Fruit fly (Drosophila melanogaster) whole organism, wandering third instar larva: Measurements from ENCODE around the gene mRpL23.

Source experiments
- Abd-B ChIP-seq: fragments of >200 bp; optimal IDR thresholded peaks from 2 replicates; lab custom pipeline; 2017; ENCODE audit warnings: missing biosample characterization, missing genetic modification characterization
- CG32264 ChIP-seq: fragments of 200-800 bp; sonication (Bioruptor generic); optimal IDR thresholded peaks from 2 replicates; lab custom pipeline; 2016; ENCODE audit warnings: missing biosample characterization, missing genetic modification characterization
- CG9705 ChIP-seq: fragments of 200-800 bp; sonication (Bioruptor generic); optimal IDR thresholded peaks from 2 replicates; lab custom pipeline; 2018; ENCODE audit warnings: missing biosample characterization, mild to moderate bottlenecking, missing genetic modification characterization
- CrebA ChIP-seq: fragments of 200-800 bp; sonication (Bioruptor generic); optimal IDR thresholded peaks from 2 replicates; lab custom pipeline; 2016; ENCODE audit warnings: missing biosample characterization, mild to moderate bottlenecking, missing genetic modification characterization, borderline replicate concordance
- Dfd ChIP-seq: fragments of >200 bp; optimal IDR thresholded peaks from 2 replicates; lab custom pipeline; 2017; ENCODE audit warnings: missing biosample characterization, missing genetic modification characterization
- Dif ChIP-seq: fragments of 200-275, 200-300 bp; sonication (Bioruptor generic); optimal IDR thresholded peaks from 2 replicates; lab custom pipeline; 2018; ENCODE audit warnings: missing biosample characterization, missing genetic modification characterization; ENCODE audit not compliant: partially characterized antibody
- GATAd ChIP-seq: sonication (Bioruptor generic); optimal IDR thresholded peaks from 2 replicates; lab custom pipeline; 2016; ENCODE audit warnings: missing biosample characterization, missing genetic modification characterization
- HLH106 ChIP-seq: fragments of 200-800 bp; optimal IDR thresholded peaks from 3 replicates; lab custom pipeline; 2019; ENCODE audit warnings: missing biosample characterization, mild to moderate bottlenecking, missing genetic modification characterization, moderate library complexity
- Hnf4 ChIP-seq: fragments of 200-800 bp; sonication (Bioruptor generic); optimal IDR thresholded peaks from 2 replicates; lab custom pipeline; 2016; ENCODE audit warnings: missing biosample characterization, mild to moderate bottlenecking, missing genetic modification characterization
- Hr78 ChIP-seq: fragments of >200 bp; optimal IDR thresholded peaks from 2 replicates; lab custom pipeline; 2017; ENCODE audit warnings: missing biosample characterization, missing genetic modification characterization
- Hr83 ChIP-seq: fragments of 200-300 bp; sonication (Bioruptor generic); optimal IDR thresholded peaks from 2 replicates; lab custom pipeline; 2016; ENCODE audit warnings: missing biosample characterization, mild to moderate bottlenecking, missing genetic modification characterization, moderate library complexity; ENCODE audit not compliant: poor library complexity, severe bottlenecking
- Jra ChIP-seq: sonication (Bioruptor generic); optimal IDR thresholded peaks from 2 replicates; lab custom pipeline; 2016; ENCODE audit warnings: missing biosample characterization, missing genetic modification characterization
- Mio ChIP-seq: sonication (Bioruptor generic); optimal IDR thresholded peaks from 2 replicates; lab custom pipeline; 2016; ENCODE audit warnings: missing biosample characterization, missing genetic modification characterization
- Myc ChIP-seq: fragments of >200 bp; optimal IDR thresholded peaks from 2 replicates; lab custom pipeline; 2017
- N ChIP-seq: fragments of >200 bp; optimal IDR thresholded peaks from 2 replicates; lab custom pipeline; 2018; ENCODE audit warnings: missing biosample characterization, missing external identifiers, missing genetic modification characterization
- OdsH ChIP-seq: fragments of 200-800 bp; sonication (Bioruptor generic); optimal IDR thresholded peaks from 2 replicates; lab custom pipeline; 2016; ENCODE audit warnings: missing biosample characterization, mild to moderate bottlenecking, missing genetic modification characterization
- Rel ChIP-seq, 2 experiments: fragments of 200-800 bp; sonication (Bioruptor generic) in 1 of 2; optimal IDR thresholded peaks; 2 replicates in 1 of 2; 3 replicates in 1 of 2; lab custom pipeline; 2016 to 2019; ENCODE audit warnings: mild to moderate bottlenecking in 2 of 2, missing biosample characterization in 2 of 2, missing genetic modification characterization in 2 of 2, moderate library complexity in 1 of 2
- Sp1 ChIP-seq: fragments of 200-800 bp; sonication (Bioruptor generic); optimal IDR thresholded peaks from 3 replicates; lab custom pipeline; 2019; ENCODE audit warnings: missing biosample characterization, mild to moderate bottlenecking, missing genetic modification characterization, moderate library complexity
- Vsx2 ChIP-seq: fragments of 200-300, 225-300 bp; sonication (Bioruptor generic); optimal IDR thresholded peaks from 2 replicates; lab custom pipeline; 2018; ENCODE audit warnings: missing biosample characterization, missing genetic modification characterization; ENCODE audit not compliant: partially characterized antibody
- br ChIP-seq: fragments of 200-800 bp; sonication (Bioruptor generic); optimal IDR thresholded peaks from 2 replicates; lab custom pipeline; 2016; ENCODE audit warnings: missing biosample characterization, missing genetic modification characterization
- brk ChIP-seq: fragments of 200-800 bp; sonication (Bioruptor generic); optimal IDR thresholded peaks from 2 replicates; lab custom pipeline; 2016; ENCODE audit warnings: missing biosample characterization, mild to moderate bottlenecking, missing genetic modification characterization
- dl ChIP-seq, 2 experiments: fragments of 175-275, 200-275 bp in 1 of 2; fragments of 200-275 bp in 1 of 2; sonication (Bioruptor generic); optimal IDR thresholded peaks; lab custom pipeline; 2018; ENCODE audit warnings: mild to moderate bottlenecking in 2 of 2, missing biosample characterization in 2 of 2, missing genetic modification characterization in 2 of 2, moderate library complexity in 2 of 2; ENCODE audit not compliant: partially characterized antibody in 2 of 2, insufficient read depth in 1 of 2
- dmrt93B ChIP-seq: fragments of 200-800 bp; sonication (Bioruptor generic); optimal IDR thresholded peaks from 2 replicates; lab custom pipeline; 2018; ENCODE audit warnings: missing biosample characterization, mild to moderate bottlenecking, missing genetic modification characterization
- dsf ChIP-seq: sonication (Bioruptor generic); optimal IDR thresholded peaks from 2 replicates; lab custom pipeline; 2016; ENCODE audit warnings: missing biosample characterization, missing genetic modification characterization, borderline replicate concordance
- ey ChIP-seq: fragments of 200-800 bp; sonication (Bioruptor generic); optimal IDR thresholded peaks from 2 replicates; lab custom pipeline; 2016; ENCODE audit warnings: missing biosample characterization, missing genetic modification characterization
- foxo ChIP-seq, 2 experiments: fragments of 200-800 bp; sonication (Bioruptor generic); optimal IDR thresholded peaks; 2 replicates in 1 of 2; 3 replicates in 1 of 2; lab custom pipeline; 2016 to 2017; ENCODE audit warnings: missing biosample characterization in 2 of 2, missing genetic modification characterization in 2 of 2
- fru ChIP-seq: fragments of 200-800 bp; sonication (Bioruptor generic); optimal IDR thresholded peaks from 3 replicates; lab custom pipeline; 2016; ENCODE audit warnings: missing biosample characterization, mild to moderate bottlenecking, missing genetic modification characterization
- h ChIP-seq: fragments of 200-800 bp; sonication (Bioruptor generic); optimal IDR thresholded peaks from 3 replicates; lab custom pipeline; 2016; ENCODE audit warnings: missing biosample characterization, mild to moderate bottlenecking, missing genetic modification characterization
- jim ChIP-seq: fragments of 175-275, 200-325 bp; sonication (Bioruptor generic); optimal IDR thresholded peaks from 2 replicates; lab custom pipeline; 2016; ENCODE audit warnings: missing biosample characterization, mild to moderate bottlenecking, missing genetic modification characterization
- lola ChIP-seq: fragments of >200 bp; optimal IDR thresholded peaks from 2 replicates; lab custom pipeline; 2017; ENCODE audit warnings: missing biosample characterization, missing genetic modification characterization
- pan ChIP-seq: fragments of >200 bp; optimal IDR thresholded peaks from 2 replicates; lab custom pipeline; 2017
- psq ChIP-seq: fragments of 200-800 bp; sonication (Bioruptor generic); optimal IDR thresholded peaks from 3 replicates; lab custom pipeline; 2017; ENCODE audit warnings: missing biosample characterization, mild to moderate bottlenecking, missing genetic modification characterization, moderate library complexity
- rgr ChIP-seq: fragments of 200-800 bp; sonication (Bioruptor generic); optimal IDR thresholded peaks from 3 replicates; lab custom pipeline; 2016; ENCODE audit warnings: missing biosample characterization, mild to moderate bottlenecking, missing genetic modification characterization
- sage ChIP-seq: fragments of 200-800 bp; sonication (Bioruptor generic); optimal IDR thresholded peaks from 2 replicates; lab custom pipeline; 2016; ENCODE audit warnings: missing biosample characterization, mild to moderate bottlenecking, missing genetic modification characterization
- sv ChIP-seq: fragments of 200-800 bp; sonication (Bioruptor generic); optimal IDR thresholded peaks from 3 replicates; lab custom pipeline; 2016; ENCODE audit warnings: missing biosample characterization, missing genetic modification characterization
- tai ChIP-seq: sonication (Bioruptor generic); optimal IDR thresholded peaks from 2 replicates; lab custom pipeline; 2016; ENCODE audit warnings: missing biosample characterization, missing genetic modification characterization
- usp ChIP-seq: fragments of >200 bp; optimal IDR thresholded peaks from 2 replicates; lab custom pipeline; 2017; ENCODE audit warnings: missing biosample characterization, missing genetic modification characterization
- woc ChIP-seq: sonication (Bioruptor generic); optimal IDR thresholded peaks from 2 replicates; lab custom pipeline; 2016; ENCODE audit warnings: missing biosample characterization, mild to moderate bottlenecking, missing genetic modification characterization

The mRpL23 gene

dm6 chr3L:2373421-2374043, at the start of gene mRpL23, which contains the start of gene CG9004:
Gene mRpL23, minus strand, starts transcription at chr3L:2373704.
Gene CG9004, plus strand, starts transcription at chr3L:2373728.
- peak; percentile 92 for TF ChIP-seq Mio (GFP tag; lab: Kevin White, UChicago)
- peak; percentile 91 for TF ChIP-seq jim (GFP tag; lab: Kevin White, UChicago)
- TF ChIP-seq Abd-B (GFP tag; lab: Kevin White, UChicago) = no peak
- TF ChIP-seq Hr78 (GFP tag; lab: Kevin White, UChicago) = no peak
- peak; percentile 97 for TF ChIP-seq Dfd (GFP tag; lab: Kevin White, UChicago)
- peak; percentile 98 for TF ChIP-seq GATAd (GFP tag; lab: Kevin White, UChicago)
- peak; percentile 99 for TF ChIP-seq sv
- TF ChIP-seq h (GFP tag; lab: Kevin White, UChicago) = peak; percentile 100
- TF ChIP-seq psq (GFP tag; lab: Kevin White, UChicago) = peak; percentile 98
- TF ChIP-seq tai = no peak
- TF ChIP-seq br = peak; percentile 99
- TF ChIP-seq dmrt93B = peak; percentile 99
- TF ChIP-seq Jra (GFP tag; lab: Kevin White, UChicago) = peak; percentile 98
- no peak for TF ChIP-seq Dif (GFP tag; lab: Kevin White, UChicago)
- TF ChIP-seq Myc (lab: Kevin White, UChicago) = peak; percentile 37
- peak; percentile 99 for TF ChIP-seq Sp1
- peak; percentile 97 for TF ChIP-seq CG32264 (GFP tag; lab: Kevin White, UChicago)
- peak; percentile 99 for TF ChIP-seq ey (GFP tag; lab: Kevin White, UChicago)
- no peak for TF ChIP-seq lola (GFP tag; lab: Kevin White, UChicago)
- peak; percentile 99 for TF ChIP-seq HLH106 (tag; lab: Kevin White, UChicago)
- TF ChIP-seq foxo (GFP tag; optimal IDR thresholded peaks at IDR 0.05; lab: Kevin White, UChicago) = peak; percentile 91 to 99
- TF ChIP-seq OdsH (GFP tag; lab: Kevin White, UChicago) = peak; percentile 99
- peak; percentile 87 for TF ChIP-seq Rel (GFP tag; optimal IDR thresholded peaks at IDR 0.05; lab: Kevin White, UChicago)
- TF ChIP-seq Rel (tag; optimal IDR thresholded peaks at IDR 0.05; lab: Kevin White, UChicago) = peak; percentile 91
- no peak for TF ChIP-seq Vsx2 (GFP tag; lab: Kevin White, UChicago)
- peak; percentile 97 for TF ChIP-seq dsf (GFP tag; lab: Kevin White, UChicago)
- TF ChIP-seq rgr (GFP tag; lab: Kevin White, UChicago) = peak; percentile 100
- TF ChIP-seq dl (GFP tag; optimal IDR thresholded peaks at IDR 0.05; lab: Kevin White, UChicago; ENCODE audit: insufficient read depth in 1 of 2, partially characterized antibody in 2 of 2) = no peak
- TF ChIP-seq CrebA (GFP tag; lab: Kevin White, UChicago) = no peak
- peak; percentile 97 for TF ChIP-seq sage
- TF ChIP-seq Hr83 (GFP tag; lab: Kevin White, UChicago) = peak; percentile 96
- peak; percentile 99 for TF ChIP-seq fru (GFP tag; lab: Kevin White, UChicago)
- peak; percentile 99 for TF ChIP-seq Hnf4 (GFP tag; lab: Kevin White, UChicago)
- peak; percentile 98 for TF ChIP-seq brk (GFP tag; lab: Kevin White, UChicago)
- TF ChIP-seq woc = peak; percentile 96
- TF ChIP-seq pan (lab: Kevin White, UChicago) = no peak
- TF ChIP-seq CG9705 (GFP tag; lab: Kevin White, UChicago) = peak; percentile 98
- TF ChIP-seq N = no peak
- TF ChIP-seq usp (GFP tag; lab: Kevin White, UChicago) = no peak

- TF ChIP-seq Myc (lab: Kevin White, UChicago) (no peak), br (no peak), h (GFP tag; lab: Kevin White, UChicago) (no peak)
These were observed 49.3 kb upstream of the mRpL23 start for dm6 chr3L:2422763-2423162.
